Fruit fly (Drosophila melanogaster) whole organism, embryonic: ENCODE results near the gene sob.

Experiments
- Aef1 ChIP-seq: fragments of 200-800 bp; sonication (Bioruptor generic); IDR thresholded peaks from 3 replicates; pipeline ENCODE4 v1.3.6; 2022; ENCODE audit warnings: missing biosample characterization, missing genetic modification characterization
- Antp ChIP-seq: fragments of 200-800 bp; sonication (Bioruptor generic); optimal IDR thresholded peaks from 3 replicates; lab custom pipeline; 2016; ENCODE audit warnings: missing biosample characterization, missing genetic modification characterization
- CG11085 ChIP-seq: fragments of 200-800 bp; sonication (Bioruptor generic); IDR thresholded peaks from 2 replicates; pipeline ENCODE4 v1.3.6; 2022; ENCODE audit warnings: missing biosample characterization, missing genetic modification characterization
- CG12391 ChIP-seq: fragments of 200-800 bp; sonication (Bioruptor generic); optimal IDR thresholded peaks from 3 replicates; lab custom pipeline; 2018; ENCODE audit warnings: missing biosample characterization, mild to moderate bottlenecking, missing genetic modification characterization, moderate library complexity
- CG17359 ChIP-seq: fragments of 200-800 bp; sonication (Bioruptor generic); optimal IDR thresholded peaks from 3 replicates; lab custom pipeline; 2018; ENCODE audit warnings: missing biosample characterization, mild to moderate bottlenecking, missing genetic modification characterization, moderate library complexity
- CG2116 ChIP-seq: fragments of 200-800 bp; sonication (Bioruptor generic); optimal IDR thresholded peaks from 3 replicates; lab custom pipeline; 2018; ENCODE audit warnings: missing biosample characterization, mild to moderate bottlenecking, missing genetic modification characterization
- CG2875 ChIP-seq: fragments of 200-800 bp; sonication (Bioruptor generic); optimal IDR thresholded peaks from 2 replicates; lab custom pipeline; 2017; ENCODE audit warnings: missing biosample characterization, mild to moderate bottlenecking, missing genetic modification characterization, missing genetic modification reagents
- CG34422 ChIP-seq: fragments of 200-800 bp; sonication (Bioruptor generic); IDR thresholded peaks from 3 replicates; pipeline ENCODE4 v1.3.6; 2022; ENCODE audit warnings: missing biosample characterization, missing genetic modification characterization
- CG4360 ChIP-seq: fragments of 200-800 bp; sonication (Bioruptor generic); IDR thresholded peaks from 2 replicates; pipeline ENCODE4 v1.3.6; 2022; ENCODE audit warnings: missing biosample characterization, missing genetic modification characterization
- CG4854 ChIP-seq: fragments of 200-800 bp; sonication (Bioruptor generic); optimal IDR thresholded peaks from 2 replicates; lab custom pipeline; 2016; ENCODE audit warnings: missing biosample characterization, missing genetic modification characterization, inconsistent platforms
- CG5180 ChIP-seq: fragments of 200-800 bp; sonication (Bioruptor generic); optimal IDR thresholded peaks from 3 replicates; lab custom pipeline; 2017; ENCODE audit warnings: missing biosample characterization, missing genetic modification characterization, mild to moderate bottlenecking, moderate library complexity, missing genetic modification reagents
- CG6272 ChIP-seq: fragments of 200-800 bp; sonication (Bioruptor generic); IDR thresholded peaks from 2 replicates; pipeline ENCODE4 v1.3.6; 2022; ENCODE audit warnings: missing biosample characterization, missing genetic modification characterization
- CG6813 ChIP-seq: fragments of 200-800 bp; sonication (Bioruptor generic); optimal IDR thresholded peaks from 2 replicates; lab custom pipeline; 2017; ENCODE audit warnings: missing biosample characterization, missing genetic modification characterization, mild to moderate bottlenecking, moderate library complexity, missing genetic modification reagents
- CG7928 ChIP-seq: fragments of 200-800 bp; sonication (Bioruptor generic); optimal IDR thresholded peaks from 2 replicates; lab custom pipeline; 2017; ENCODE audit warnings: missing biosample characterization, mild to moderate bottlenecking, missing genetic modification characterization
- CG9609 ChIP-seq: fragments of 200-800 bp; sonication (Bioruptor generic); optimal IDR thresholded peaks from 3 replicates; lab custom pipeline; 2016; ENCODE audit warnings: missing biosample characterization, missing genetic modification characterization
- D ChIP-seq, 2 experiments: fragments of 200-800 bp in 1 of 2; fragments of >200 bp in 1 of 2; sonication (Bioruptor generic) in 1 of 2; optimal IDR thresholded peaks; 2 replicates in 1 of 2; 3 replicates in 1 of 2; lab custom pipeline; 2017; ENCODE audit warnings: mild to moderate bottlenecking in 1 of 2, missing biosample characterization in 1 of 2, missing genetic modification characterization in 1 of 2, missing genetic modification reagents in 1 of 2
- E2f2 ChIP-seq: fragments of 200-800 bp; sonication (Bioruptor generic); IDR thresholded peaks from 2 replicates; pipeline ENCODE4 v1.3.6; 2022; ENCODE audit warnings: missing biosample characterization, missing genetic modification characterization
- GATAe ChIP-seq: fragments of 200-800 bp; sonication (Bioruptor generic); conservative IDR thresholded peaks from 2 replicates; pipeline ENCODE4 v1.3.6; 2022; ENCODE audit warnings: missing biosample characterization, missing genetic modification characterization
- H15 ChIP-seq: fragments of 200-800 bp; sonication (Bioruptor generic); IDR thresholded peaks from 3 replicates; pipeline ENCODE4 v1.3.6; 2022; ENCODE audit warnings: missing biosample characterization, missing genetic modification characterization
- HmgD ChIP-seq: fragments of 200-800 bp; sonication (Bioruptor generic); optimal IDR thresholded peaks from 3 replicates; lab custom pipeline; 2016; ENCODE audit warnings: missing biosample characterization, missing genetic modification characterization
- Lim3 ChIP-seq: fragments of 200-800 bp; sonication (Bioruptor generic); IDR thresholded peaks from 2 replicates; pipeline ENCODE4 v1.3.6; 2022; ENCODE audit warnings: missing biosample characterization, missing genetic modification characterization
- Oaz ChIP-seq: fragments of 200-800 bp; sonication (Bioruptor generic); IDR thresholded peaks from 2 replicates; pipeline ENCODE4 v1.3.6; 2022; ENCODE audit warnings: missing biosample characterization, missing genetic modification characterization
- Ptx1 ChIP-seq: fragments of 200-800 bp; sonication (Bioruptor generic); IDR thresholded peaks from 2 replicates; pipeline ENCODE4 v1.3.6; 2022; ENCODE audit warnings: missing biosample characterization, missing genetic modification characterization
- Rfx ChIP-seq: fragments of 200-800 bp; sonication (Bioruptor generic); IDR thresholded peaks from 2 replicates; pipeline ENCODE4 v1.3.6; 2022; ENCODE audit warnings: missing biosample characterization, missing genetic modification characterization
- Taf1 ChIP-seq: fragments of 200-800 bp; sonication (Bioruptor generic); IDR thresholded peaks from 2 replicates; pipeline ENCODE4 v1.3.6; 2022; ENCODE audit warnings: missing biosample characterization, missing genetic modification characterization
- Xbp1 ChIP-seq: fragments of 200-800 bp; sonication (Bioruptor generic); optimal IDR thresholded peaks from 3 replicates; lab custom pipeline; 2016; ENCODE audit warnings: missing biosample characterization, mild to moderate bottlenecking, missing genetic modification characterization
- ara ChIP-seq: fragments of 200-800 bp; sonication (Bioruptor generic); IDR thresholded peaks from 2 replicates; pipeline ENCODE4 v1.3.6; 2022; ENCODE audit warnings: missing biosample characterization, missing genetic modification characterization
- ash1 ChIP-seq: fragments of 200-800 bp; sonication (Bioruptor generic); optimal IDR thresholded peaks from 2 replicates; lab custom pipeline; 2018; ENCODE audit warnings: missing biosample characterization, mild to moderate bottlenecking, missing genetic modification characterization
- bab2 ChIP-seq: fragments of 200-800 bp; sonication (Bioruptor generic); optimal IDR thresholded peaks from 2 replicates; lab custom pipeline; 2016; ENCODE audit warnings: missing biosample characterization, missing genetic modification characterization
- bcd ChIP-seq: fragments of 200-800 bp; sonication (Bioruptor generic); optimal IDR thresholded peaks from 2 replicates; lab custom pipeline; 2017; ENCODE audit warnings: missing biosample characterization, mild to moderate bottlenecking, missing genetic modification characterization
- chm ChIP-seq: fragments of 200-800 bp; sonication (Bioruptor generic); IDR thresholded peaks from 2 replicates; pipeline ENCODE4 v1.3.6; 2022; ENCODE audit warnings: missing biosample characterization, missing genetic modification characterization
- en ChIP-seq: fragments of 200-800 bp; sonication (Bioruptor generic); optimal IDR thresholded peaks from 2 replicates; lab custom pipeline; 2016; ENCODE audit warnings: missing biosample characterization, missing genetic modification characterization
- esg ChIP-seq: fragments of 200-800 bp; sonication (Bioruptor generic); conservative IDR thresholded peaks from 2 replicates; pipeline ENCODE4 v1.3.6; 2022; ENCODE audit warnings: missing biosample characterization, missing genetic modification characterization
- ftz-f1 ChIP-seq: fragments of 200-800 bp; sonication (Bioruptor generic); optimal IDR thresholded peaks from 2 replicates; lab custom pipeline; 2016; ENCODE audit warnings: missing biosample characterization, missing genetic modification characterization
- gem ChIP-seq: fragments of 200-800 bp; sonication (Bioruptor generic); optimal IDR thresholded peaks from 2 replicates; lab custom pipeline; 2019; ENCODE audit warnings: missing biosample characterization, mild to moderate bottlenecking, missing genetic modification characterization, moderate library complexity
- gt ChIP-seq: fragments of 200-800 bp; sonication (Bioruptor generic); IDR thresholded peaks from 2 replicates; pipeline ENCODE4 v1.3.6; 2022; ENCODE audit warnings: missing biosample characterization, missing genetic modification characterization
- hkb ChIP-seq, 2 experiments: fragments of 200-800 bp in 1 of 2; fragments of >200 bp in 1 of 2; sonication (Bioruptor generic) in 1 of 2; IDR thresholded peaks in 1 of 2; optimal IDR thresholded peaks in 1 of 2; 2 replicates each; pipeline versions ENCODE4 v1.3.6 to Lab custom; 2017 to 2022; ENCODE audit warnings: missing biosample characterization in 1 of 2, missing genetic modification characterization in 1 of 2
- ken ChIP-seq: fragments of 200-800 bp; sonication (Bioruptor generic); IDR thresholded peaks from 3 replicates; pipeline ENCODE4 v1.3.6; 2022; ENCODE audit warnings: missing biosample characterization, missing genetic modification characterization
- lab ChIP-seq: fragments of 200-800 bp; sonication (Bioruptor generic); optimal IDR thresholded peaks from 3 replicates; lab custom pipeline; 2017; ENCODE audit warnings: missing biosample characterization, missing genetic modification characterization, mild to moderate bottlenecking, moderate library complexity, missing genetic modification reagents
- lbe ChIP-seq: fragments of 200-800 bp; sonication (Bioruptor generic); optimal IDR thresholded peaks from 2 replicates; lab custom pipeline; 2016; ENCODE audit warnings: missing biosample characterization, mild to moderate bottlenecking, missing genetic modification characterization
- lmd ChIP-seq: fragments of 200-800 bp; sonication (Bioruptor generic); IDR thresholded peaks from 2 replicates; pipeline ENCODE4 v1.3.6; 2022; ENCODE audit warnings: missing biosample characterization, missing genetic modification characterization
- peb ChIP-seq: fragments of 200-800 bp; sonication (Bioruptor generic); IDR thresholded peaks from 2 replicates; pipeline ENCODE4 v1.3.6; 2022; ENCODE audit warnings: missing biosample characterization, missing genetic modification characterization
- pfk ChIP-seq: fragments of 200-800 bp; sonication (Bioruptor generic); optimal IDR thresholded peaks from 2 replicates; lab custom pipeline; 2018; ENCODE audit warnings: missing biosample characterization, mild to moderate bottlenecking, missing genetic modification characterization, moderate library complexity
- pho ChIP-seq: fragments of 200-800 bp; sonication (Bioruptor generic); optimal IDR thresholded peaks from 2 replicates; lab custom pipeline; 2016; ENCODE audit warnings: missing biosample characterization, missing genetic modification characterization
- phol ChIP-seq: fragments of 200-800 bp; sonication (Bioruptor generic); optimal IDR thresholded peaks from 3 replicates; lab custom pipeline; 2018; ENCODE audit warnings: missing biosample characterization, mild to moderate bottlenecking, missing genetic modification characterization, moderate library complexity
- psq ChIP-seq: fragments of 200-800 bp; sonication (Bioruptor generic); optimal IDR thresholded peaks from 2 replicates; lab custom pipeline; 2017; ENCODE audit warnings: missing biosample characterization, missing genetic modification characterization
- pzg ChIP-seq: fragments of 200-800 bp; sonication (Bioruptor generic); optimal IDR thresholded peaks from 3 replicates; lab custom pipeline; 2018; ENCODE audit warnings: missing biosample characterization, mild to moderate bottlenecking, missing genetic modification characterization, moderate library complexity
- scrt ChIP-seq: fragments of 200-800 bp; sonication (Bioruptor generic); optimal IDR thresholded peaks from 2 replicates; lab custom pipeline; 2018; ENCODE audit warnings: missing biosample characterization, mild to moderate bottlenecking, missing genetic modification characterization, moderate library complexity
- sna ChIP-seq: fragments of 200-800 bp; sonication (Bioruptor generic); IDR thresholded peaks from 2 replicates; pipeline ENCODE4 v1.3.6; 2022; ENCODE audit warnings: missing biosample characterization, missing genetic modification characterization; ENCODE audit not compliant: partially characterized antibody
- tap ChIP-seq: fragments of 200-800 bp; optimal IDR thresholded peaks from 3 replicates; lab custom pipeline; 2019; ENCODE audit warnings: missing biosample characterization, mild to moderate bottlenecking, missing genetic modification characterization, moderate library complexity
- zf30C ChIP-seq: fragments of 200-800 bp; sonication (Bioruptor generic); optimal IDR thresholded peaks from 3 replicates; lab custom pipeline; 2018; ENCODE audit warnings: missing biosample characterization, mild to moderate bottlenecking, missing genetic modification characterization

The sob gene

dm6 chr2L:3569892-3570291 is 10.7 kb downstream of the sob start (continued):
- TF ChIP-seq Xbp1 (no peak), esg (GFP tag; lab: Robert Waterston, UW) (peak; percentile 66), lbe (GFP tag; lab: Kevin White, UChicago) (no peak), phol (peak; percentile 40), psq (GFP tag; lab: Kevin White, UChicago) (no peak), en (no peak), Aef1 (GFP tag; lab: Robert Waterston, UW) (no peak), CG4360 (no peak), HmgD (no peak), CG17359 (tag; lab: Kevin White, UChicago) (peak; percentile 26), CG12391 (tag; lab: Kevin White, UChicago) (peak; percentile 16), CG6272 (GFP tag; lab: Robert Waterston, UW) (no peak), scrt (GFP tag; lab: Kevin White, UChicago) (no peak), H15 (GFP tag; lab: Robert Waterston, UW) (no peak), lab (peak; percentile 5), hkb (optimal IDR thresholded peaks at IDR 0.05; lab: Kevin White, UChicago) (no peak), hkb (GFP tag; IDR thresholded peaks at IDR 0.05; lab: Robert Waterston, UW) (peak; percentile 49; the same call in 1 of the 2 replicates), pho (GFP tag; lab: Kevin White, UChicago) (no peak), CG7928 (no peak), ftz-f1 (GFP tag; lab: Kevin White, UChicago) (no peak), pzg (GFP tag; lab: Kevin White, UChicago) (no peak), Lim3 (no peak), CG11085 (GFP tag; lab: Robert Waterston, UW) (no peak), Ptx1 (GFP tag; lab: Robert Waterston, UW) (peak; percentile 53), Taf1 (GFP tag; lab: Robert Waterston, UW) (no peak), Oaz (GFP tag; lab: Robert Waterston, UW) (no peak), peb (GFP tag; lab: Robert Waterston, UW) (no peak), CG2116 (GFP tag; lab: Kevin White, UChicago) (no peak), gem (peak; percentile 71), ara (GFP tag; lab: Robert Waterston, UW) (peak; percentile 32; the same call in 1 of the 2 replicates), bab2 (GFP tag; lab: Kevin White, UChicago) (no peak), ash1 (no peak), Rfx (GFP tag; lab: Robert Waterston, UW) (peak; percentile 49), CG9609 (GFP tag; lab: Kevin White, UChicago) (no peak), D (optimal IDR thresholded peaks at IDR 0.05; lab: Kevin White, UChicago) (no peak), D (GFP tag; optimal IDR thresholded peaks at IDR 0.05; lab: Kevin White, UChicago) (peak; percentile 30), GATAe (GFP tag; lab: Robert Waterston, UW) (no peak), ken (GFP tag; lab: Robert Waterston, UW) (no peak), Antp (GFP tag; lab: Kevin White, UChicago) (no peak), zf30C (GFP tag; lab: Kevin White, UChicago) (no peak), CG4854 (no peak), CG5180 (GFP tag; lab: Kevin White, UChicago) (no peak), CG2875 (GFP tag; lab: Kevin White, UChicago) (no peak), lmd (GFP tag; lab: Robert Waterston, UW) (peak; percentile 60), bcd (GFP tag; lab: Kevin White, UChicago) (no peak), CG6813 (GFP tag; lab: Kevin White, UChicago) (no peak), tap (tag; lab: Kevin White, UChicago) (no peak), gt (no peak), E2f2 (GFP tag; lab: Robert Waterston, UW) (no peak), CG34422 (GFP tag; lab: Robert Waterston, UW) (0 out of 3 replicates have a peak, but pooled peaks have one; percentile 38), sna (GFP tag; lab: Robert Waterston, UW) (no peak), chm (GFP tag; lab: Robert Waterston, UW) (no peak), pfk (GFP tag; lab: Kevin White, UChicago) (no peak)
